Fruit fly (Drosophila melanogaster) S2 (cell line): ENCODE results near the gene CG31323.

ENCODE experiments used
- CG8478 ChIP-seq: fragments of >200 bp; optimal IDR thresholded peaks from 2 replicates; lab custom pipeline; 2018
- CTCF ChIP-seq, 2 experiments: fragments of >200 bp; optimal IDR thresholded peaks; 2 replicates each; lab custom pipeline; 2018

The CG31323 gene

DNA sequence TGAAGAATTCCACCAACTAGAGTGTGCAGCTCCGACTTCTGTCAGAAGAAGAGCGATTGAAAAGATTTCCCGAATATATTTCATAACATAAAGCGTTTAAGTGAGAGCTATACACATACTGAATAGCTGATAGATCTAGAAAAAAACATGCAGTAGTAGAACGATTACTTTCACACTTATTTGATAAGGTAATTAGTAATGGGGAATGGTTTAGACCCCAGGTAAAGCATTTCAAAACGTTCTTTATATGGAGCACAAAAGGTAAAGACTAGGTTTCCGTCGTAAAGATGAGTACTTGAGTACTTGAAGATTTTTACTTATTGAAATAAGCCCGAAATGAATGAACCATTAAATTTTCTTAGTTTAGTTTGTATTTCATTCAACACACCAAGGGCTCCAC is 19.2 kb downstream of the CG31323 start, which contains the start of gene CG34130:
TSS of gene CG34130 (minus strand) at position 101 of the 400 bp plus-strand sequence.
- TF ChIP-seq CG8478 (lab: Kevin White, UChicago) = no peak
- TF ChIP-seq CTCF (optimal IDR thresholded peaks at IDR 0.05; lab: Kevin White, UChicago) = no peak

- TF ChIP-seq CTCF (optimal IDR thresholded peaks at IDR 0.05; lab: Kevin White, UChicago) (no peak), CG8478 (lab: Kevin White, UChicago) (no peak)
Measured at dm6 chr3R:26191105-26191504, 20.5 kb downstream of the CG31323 start, which contains the start of gene CG34129. Gene CG34129, minus strand, starts transcription at chr3R:26191205.

DNA sequence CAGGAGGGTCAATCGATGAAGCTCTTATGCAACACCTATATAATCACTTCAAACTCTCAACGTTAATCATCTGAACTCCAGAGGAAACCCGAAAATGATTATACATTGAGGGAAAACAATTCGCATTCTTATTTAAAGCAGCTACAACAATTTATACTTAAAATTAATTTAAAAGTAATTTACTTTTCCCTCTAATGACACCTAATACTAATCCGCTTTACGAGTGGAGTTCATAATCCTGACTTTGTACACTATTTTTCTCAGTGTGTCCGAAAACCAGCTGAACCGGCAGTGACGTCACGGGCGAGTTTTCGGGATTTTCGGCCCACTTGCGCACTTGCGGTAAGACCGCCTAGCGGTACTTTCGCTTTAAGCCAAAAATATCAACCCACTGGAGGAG is 21.6 kb downstream of the CG31323 start:
- TF ChIP-seq CG8478 (lab: Kevin White, UChicago) (no peak), CTCF (optimal IDR thresholded peaks at IDR 0.05; lab: Kevin White, UChicago) (no peak)

DNA sequence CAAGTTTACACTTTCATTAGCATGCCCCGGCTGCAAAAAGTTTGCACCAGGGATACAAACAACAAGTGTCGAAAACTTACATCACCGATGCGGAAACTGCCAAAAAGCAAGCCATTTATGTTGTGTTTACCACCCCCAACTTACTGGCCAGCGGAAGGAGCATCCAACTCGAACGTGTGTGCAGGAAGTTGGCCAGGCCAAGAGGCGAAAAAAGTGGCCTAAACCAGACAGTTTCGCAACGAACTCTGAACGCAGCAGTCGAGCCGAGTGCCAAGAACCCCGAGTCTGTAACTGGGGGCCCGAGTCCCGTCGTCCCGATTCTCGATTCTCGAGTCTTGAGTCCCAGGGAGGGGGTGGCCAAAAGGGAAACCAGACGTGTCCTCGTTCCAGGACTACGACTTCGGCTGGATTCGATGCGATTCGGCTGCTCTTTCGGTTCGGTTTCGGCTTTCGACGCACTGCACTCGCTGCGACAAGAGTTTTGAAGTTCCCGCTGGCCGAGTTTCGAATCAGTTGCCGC is 24.3 kb downstream of the CG31323 start:
- TF ChIP-seq CTCF (optimal IDR thresholded peaks at IDR 0.05; lab: Kevin White, UChicago) (no peak), CG8478 (lab: Kevin White, UChicago) (no peak)

- TF ChIP-seq CTCF (optimal IDR thresholded peaks at IDR 0.05; lab: Kevin White, UChicago) = no peak
- no peak for TF ChIP-seq CG8478 (lab: Kevin White, UChicago)
Measured at dm6 chr3R:26212935-26213334, 42.3 kb downstream of the CG31323 start.

DNA sequence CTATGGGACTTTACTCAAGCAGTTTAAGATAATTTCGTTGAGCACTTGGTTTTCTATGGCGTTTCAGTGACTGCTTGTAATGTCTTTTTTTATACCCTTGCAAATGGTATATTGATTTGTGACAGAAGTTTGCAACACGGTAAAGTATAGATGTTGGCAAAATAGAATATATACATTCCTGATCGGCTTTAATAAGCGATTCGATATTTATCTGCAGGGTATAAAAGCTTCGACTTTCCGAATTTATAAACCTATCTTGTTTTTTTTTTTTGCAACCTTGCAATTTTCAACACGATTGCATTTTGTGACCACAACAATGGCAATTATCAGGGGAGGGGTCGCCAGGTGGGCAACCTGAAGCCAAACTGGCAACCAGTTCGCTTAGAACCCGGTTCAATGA is 43.7 kb downstream of the CG31323 start:
- TF ChIP-seq CG8478 (lab: Kevin White, UChicago) (no peak), CTCF (optimal IDR thresholded peaks at IDR 0.05; lab: Kevin White, UChicago) (no peak)

dm6 chr3R:26222123-26222651 is 51.5 kb downstream of the CG31323 start:
- TF ChIP-seq CG8478 (lab: Kevin White, UChicago) (no peak), CTCF (optimal IDR thresholded peaks at IDR 0.05; lab: Kevin White, UChicago) (no peak)

DNA sequence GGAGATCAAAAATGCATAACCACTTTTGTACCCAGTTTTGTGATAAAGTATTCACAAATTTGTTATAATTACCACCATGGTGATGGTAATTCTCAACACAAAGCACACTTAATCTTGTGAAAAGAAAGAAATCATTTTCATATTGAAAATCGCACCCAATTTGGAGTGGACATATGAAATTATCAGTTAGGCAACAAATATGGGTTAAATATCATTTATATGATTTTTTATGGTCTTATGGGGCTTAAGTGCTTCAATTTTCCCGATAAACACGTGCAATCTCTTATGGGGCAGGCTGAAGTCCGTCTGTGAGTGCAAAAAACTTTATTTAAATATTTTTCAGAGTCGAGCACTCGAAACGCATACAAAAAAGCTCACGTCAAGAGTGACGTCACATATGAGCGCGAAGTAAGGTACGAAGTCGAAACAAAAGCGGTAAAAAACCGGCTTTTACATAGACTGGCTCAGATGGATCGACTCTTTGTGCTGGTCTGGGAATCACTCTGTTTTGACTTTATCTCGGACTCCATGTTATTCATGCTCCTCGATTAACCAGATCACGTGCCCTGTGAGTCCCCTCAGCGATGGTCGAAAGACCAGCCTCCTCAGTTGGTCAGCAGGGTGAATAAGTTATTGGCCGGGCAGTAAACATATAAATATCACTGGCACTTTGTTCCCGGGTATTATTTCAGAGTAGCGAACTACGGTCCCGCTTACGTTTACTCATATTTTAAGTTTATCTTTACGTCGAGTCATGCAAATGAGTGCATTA is 56.0 kb downstream of the CG31323 start:
- TF ChIP-seq CG8478 (lab: Kevin White, UChicago) = no peak
- TF ChIP-seq CTCF (optimal IDR thresholded peaks at IDR 0.05; lab: Kevin White, UChicago) = no peak

dm6 chr3R:26228026-26228635 is 57.5 kb downstream of the CG31323 start:
- no peak for TF ChIP-seq CG8478 (lab: Kevin White, UChicago)
- no peak for TF ChIP-seq CTCF (optimal IDR thresholded peaks at IDR 0.05; lab: Kevin White, UChicago)

DNA sequence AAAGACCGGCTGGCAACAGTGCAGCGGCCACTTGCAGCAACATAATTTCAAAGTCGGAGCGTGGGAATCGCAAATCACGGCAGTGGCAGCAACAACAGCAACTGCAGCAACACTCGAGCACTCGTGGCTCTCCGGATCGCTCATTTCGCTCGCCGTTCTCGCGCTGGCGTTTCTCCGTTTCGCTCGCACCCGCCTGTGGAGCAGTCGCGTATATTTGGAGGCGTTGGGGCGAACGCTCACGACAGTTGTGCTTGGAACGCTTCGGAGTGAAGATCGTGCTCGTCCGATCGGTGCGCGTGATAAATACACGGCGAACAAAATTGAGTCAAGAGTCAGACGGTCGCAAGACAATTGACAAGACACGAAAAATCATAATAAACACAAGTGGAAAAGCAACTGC is 59.4 kb downstream of the CG31323 start, which contains the start of gene CG12290:
TSS of gene CG12290 (plus strand) at position 233 of the 400 bp plus-strand sequence.
- TF ChIP-seq CG8478 (lab: Kevin White, UChicago) = no peak
- no peak for TF ChIP-seq CTCF (optimal IDR thresholded peaks at IDR 0.05; lab: Kevin White, UChicago)

- TF ChIP-seq CG8478 (lab: Kevin White, UChicago) (no peak), CTCF (optimal IDR thresholded peaks at IDR 0.05; lab: Kevin White, UChicago) (no peak)
Measured at dm6 chr3R:26235034-26235433, 64.4 kb downstream of the CG31323 start.
